Worm (Caenorhabditis elegans): ENCODE data around the gene srw-130.

The srw-130 gene

ce11 chrV:3505745-3506144 is 43.0 kb downstream of the srw-130 start (continued):
- TF ChIP-seq fos-1 (tag; optimal IDR thresholded peaks at IDR 0.05) (no peak), pha-4 (GFP tag; IDR thresholded peaks at IDR 0.05) (no peak), pha-4 (tag; optimal IDR thresholded peaks at IDR 0.05) (no peak), ctbp-1 (GFP tag; IDR thresholded peaks at IDR 0.05) (no peak), nhr-48 (tag; optimal IDR thresholded peaks at IDR 0.05) (peak; percentile 63), fkh-10 (GFP tag; optimal IDR thresholded peaks at IDR 0.05) (no peak), ceh-82 (tag; optimal IDR thresholded peaks at IDR 0.05) (no peak), dve-1 (tag; optimal IDR thresholded peaks at IDR 0.05; ENCODE audit: insufficient read depth) (peak; percentile 89), D1046.2 (GFP tag; IDR thresholded peaks at IDR 0.05) (no peak), zag-1 (tag; optimal IDR thresholded peaks at IDR 0.05) (no peak), lin-13 (GFP tag; optimal IDR thresholded peaks at IDR 0.05) (no peak), mdl-1 (tag; optimal IDR thresholded peaks at IDR 0.05) (peak in 1 of 2 experiments; percentile 44), egl-27 (tag; optimal IDR thresholded peaks at IDR 0.05) (no peak), nhr-42 (GFP tag; IDR thresholded peaks at IDR 0.05) (no peak), daf-19 (GFP tag; conservative IDR thresholded peaks at IDR 0.05) (no peak), Y5F2A.4 (GFP tag; optimal IDR thresholded peaks at IDR 0.05) (no peak), spr-3 (GFP tag; optimal IDR thresholded peaks at IDR 0.05) (no peak), ceh-44 (GFP tag; IDR thresholded peaks at IDR 0.05) (no peak), zfp-3 (GFP tag; conservative IDR thresholded peaks at IDR 0.05) (no peak), hlh-11 (tag; optimal IDR thresholded peaks at IDR 0.05) (peak; percentile 77), dmd-9 (GFP tag; IDR thresholded peaks at IDR 0.05) (no peak), dmd-6 (GFP tag; IDR thresholded peaks at IDR 0.05) (peak; percentile 98), daf-8 (GFP tag; IDR thresholded peaks at IDR 0.05) (no peak), nhr-6 (tag; optimal IDR thresholded peaks at IDR 0.05) (no peak), lin-39 (tag; optimal IDR thresholded peaks at IDR 0.05) (no peak), mep-1 (tag; optimal IDR thresholded peaks at IDR 0.05) (no peak), ama-1 (optimal IDR thresholded peaks at IDR 0.05) (no peak), F37D6.2 (tag; optimal IDR thresholded peaks at IDR 0.05) (no peak), ceh-62 (tag; optimal IDR thresholded peaks at IDR 0.05) (no peak), nhr-41 (GFP tag; IDR thresholded peaks at IDR 0.05) (0 out of 2 replicates have a peak, but pooled peaks have one; percentile 22), saeg-2 (GFP tag; IDR thresholded peaks at IDR 0.05) (no peak), zip-2 (tag; optimal IDR thresholded peaks at IDR 0.05) (no peak), aly-2 (tag; optimal IDR thresholded peaks at IDR 0.05) (no peak), lir-3 (tag; optimal IDR thresholded peaks at IDR 0.05) (no peak), R02D3.7 (tag; optimal IDR thresholded peaks at IDR 0.05) (no peak), F44E2.7 (GFP tag; IDR thresholded peaks at IDR 0.05) (no peak), nhr-77 (tag; optimal IDR thresholded peaks at IDR 0.05) (peak; percentile 78), F10B5.3 (tag; optimal IDR thresholded peaks at IDR 0.05) (no peak), T20F7.1 (GFP tag; optimal IDR thresholded peaks at IDR 0.05) (peak; percentile 72), lin-29 (GFP tag; IDR thresholded peaks at IDR 0.05) (no peak), lim-7 (GFP tag; IDR thresholded peaks at IDR 0.05) (no peak), egl-43 (GFP tag; IDR thresholded peaks at IDR 0.05) (no peak), daf-16 (GFP tag; optimal IDR thresholded peaks at IDR 0.05) (peak in 1 of 2 experiments; percentile 47), daf-16 (tag; optimal IDR thresholded peaks at IDR 0.05) (peak; percentile 82), nhr-10 (tag; optimal IDR thresholded peaks at IDR 0.05) (no peak), aha-1 (tag) (no peak), lsy-2 (tag; optimal IDR thresholded peaks at IDR 0.05) (no peak), php-3 (GFP tag; IDR thresholded peaks at IDR 0.05) (peak; percentile 79; the same call in 1 of the 2 replicates), hmg-1.1 (GFP tag; IDR thresholded peaks at IDR 0.05) (no peak), vab-7 (GFP tag; IDR thresholded peaks at IDR 0.05) (no peak), ZK546.5 (tag; optimal IDR thresholded peaks at IDR 0.05) (no peak), hlh-30 (tag; optimal IDR thresholded peaks at IDR 0.05; ENCODE audit: insufficient read depth) (peak; percentile 69), ceh-20 (GFP tag; IDR thresholded peaks at IDR 0.05) (no peak), mes-2 (tag; optimal IDR thresholded peaks at IDR 0.05; ENCODE audit: poor library complexity, severe bottlenecking) (no peak)

All from whole organism, L4 larva.